Worm (Caenorhabditis elegans): ENCODE data around the gene nhr-120.

- TF ChIP-seq lin-13 (GFP tag; optimal IDR thresholded peaks at IDR 0.05) (no peak), egl-27 (tag; optimal IDR thresholded peaks at IDR 0.05) (no peak), dpl-1 (GFP tag; optimal IDR thresholded peaks at IDR 0.05) (no peak), nhr-77 (tag; optimal IDR thresholded peaks at IDR 0.05) (no peak), elt-3 (tag; optimal IDR thresholded peaks at IDR 0.05) (no peak), zag-1 (tag; optimal IDR thresholded peaks at IDR 0.05) (no peak), fkh-10 (GFP tag; optimal IDR thresholded peaks at IDR 0.05) (no peak), nhr-237 (tag; optimal IDR thresholded peaks at IDR 0.05) (no peak), lin-15B (tag; optimal IDR thresholded peaks at IDR 0.05) (no peak), ceh-63 (GFP tag; optimal IDR thresholded peaks at IDR 0.05) (no peak)
These were observed 28.9 kb upstream of the nhr-120 start for ce11 chrX:6669366-6669765.
